Fruit fly (Drosophila melanogaster) whole organism, embryonic: ENCODE data around the gene CG4586.

Experiments
- Abd-B ChIP-seq: fragments of 200-800 bp; sonication (Bioruptor generic); optimal IDR thresholded peaks from 2 replicates; lab custom pipeline; 2018; ENCODE audit warnings: missing biosample characterization, mild to moderate bottlenecking, missing genetic modification characterization, moderate library complexity
- Asciz ChIP-seq: fragments of 200-800 bp; sonication (Bioruptor generic); optimal IDR thresholded peaks from 2 replicates; lab custom pipeline; 2017; ENCODE audit warnings: missing biosample characterization, mild to moderate bottlenecking, missing genetic modification characterization, missing genetic modification reagents
- CG10321 ChIP-seq: fragments of 200-800 bp; sonication (Bioruptor generic); IDR thresholded peaks from 2 replicates; pipeline ENCODE4 v1.3.6; 2022; ENCODE audit warnings: missing biosample characterization, missing genetic modification characterization
- CG11093 ChIP-seq: fragments of 200-800 bp; sonication (Bioruptor generic); IDR thresholded peaks from 3 replicates; pipeline ENCODE4 v1.3.6; 2022; ENCODE audit warnings: missing biosample characterization, missing genetic modification characterization
- CG11247 ChIP-seq: fragments of 200-800 bp; sonication (Bioruptor generic); IDR thresholded peaks from 2 replicates; pipeline ENCODE4 v1.3.6; 2022; ENCODE audit warnings: missing biosample characterization, missing genetic modification characterization
- CG12071 ChIP-seq: fragments of 200-800 bp; sonication (Bioruptor generic); optimal IDR thresholded peaks from 3 replicates; lab custom pipeline; 2018; ENCODE audit warnings: missing biosample characterization, mild to moderate bottlenecking, missing genetic modification characterization
- CG13424 ChIP-seq: fragments of 200-800 bp; sonication (Bioruptor generic); optimal IDR thresholded peaks from 2 replicates; lab custom pipeline; 2019; ENCODE audit warnings: missing biosample characterization, mild to moderate bottlenecking, missing genetic modification characterization, moderate library complexity
- CG15514 ChIP-seq: fragments of 200-800 bp; sonication (Bioruptor generic); optimal IDR thresholded peaks from 3 replicates; lab custom pipeline; 2017; ENCODE audit warnings: missing biosample characterization, missing genetic modification characterization, mild to moderate bottlenecking, moderate library complexity, missing genetic modification reagents
- CG16815 ChIP-seq: fragments of 200-800 bp; sonication (Bioruptor generic); optimal IDR thresholded peaks from 3 replicates; lab custom pipeline; 2017; ENCODE audit warnings: missing biosample characterization, mild to moderate bottlenecking, missing genetic modification characterization
- CG17361 ChIP-seq: fragments of 200-800 bp; sonication (Bioruptor generic); IDR thresholded peaks from 3 replicates; pipeline ENCODE4 v1.3.6; 2022; ENCODE audit warnings: missing biosample characterization, missing genetic modification characterization
- CG2120 ChIP-seq: fragments of 200-800 bp; sonication (Bioruptor generic); optimal IDR thresholded peaks from 3 replicates; lab custom pipeline; 2016; ENCODE audit warnings: missing biosample characterization, missing genetic modification characterization
- CG2875 ChIP-seq: fragments of 200-800 bp; sonication (Bioruptor generic); optimal IDR thresholded peaks from 2 replicates; lab custom pipeline; 2017; ENCODE audit warnings: missing biosample characterization, mild to moderate bottlenecking, missing genetic modification characterization, missing genetic modification reagents
- CG43689 ChIP-seq: fragments of 200-800 bp; sonication (Bioruptor generic); IDR thresholded peaks from 2 replicates; pipeline ENCODE4 v1.3.6; 2022; ENCODE audit warnings: missing biosample characterization, missing genetic modification characterization
- CG7372 ChIP-seq: fragments of 200-800 bp; sonication (Bioruptor generic); IDR thresholded peaks from 2 replicates; pipeline ENCODE4 v1.3.6; 2022; ENCODE audit warnings: missing biosample characterization, missing genetic modification characterization
- CG8089 ChIP-seq: fragments of 200-800 bp; sonication (Bioruptor generic); optimal IDR thresholded peaks from 3 replicates; lab custom pipeline; 2016; ENCODE audit warnings: missing biosample characterization, missing genetic modification characterization
- CHES-1-like ChIP-seq: fragments of 200-800 bp; sonication (Bioruptor generic); optimal IDR thresholded peaks from 2 replicates; lab custom pipeline; 2016; ENCODE audit warnings: missing biosample characterization, missing genetic modification characterization
- Camta ChIP-seq: fragments of 200-800 bp; sonication (Bioruptor generic); optimal IDR thresholded peaks from 2 replicates; lab custom pipeline; 2016; ENCODE audit warnings: missing biosample characterization, missing genetic modification characterization
- Fer3 ChIP-seq: fragments of 200-800 bp; sonication (Bioruptor generic); optimal IDR thresholded peaks from 2 replicates; lab custom pipeline; 2018; ENCODE audit warnings: missing biosample characterization, mild to moderate bottlenecking, missing genetic modification characterization, moderate library complexity
- Gug ChIP-seq: fragments of 200-800 bp; sonication (Bioruptor generic); IDR thresholded peaks from 4 replicates; pipeline ENCODE4 v1.3.6; 2022; ENCODE audit warnings: missing biosample characterization, missing genetic modification characterization
- HHEX ChIP-seq: fragments of 200-800 bp; sonication (Bioruptor generic); optimal IDR thresholded peaks from 3 replicates; lab custom pipeline; 2017; ENCODE audit warnings: missing biosample characterization, mild to moderate bottlenecking, missing genetic modification characterization, missing genetic modification reagents
- HmgZ ChIP-seq: fragments of 200-800 bp; sonication (Bioruptor generic); optimal IDR thresholded peaks from 2 replicates; lab custom pipeline; 2018; ENCODE audit warnings: missing biosample characterization, mild to moderate bottlenecking, missing genetic modification characterization
- Lpt ChIP-seq: fragments of >200 bp; optimal IDR thresholded peaks from 2 replicates; lab custom pipeline; 2018; ENCODE audit warnings: missing biosample characterization, missing genetic modification characterization
- NfI ChIP-seq: fragments of 200-800 bp; sonication (Bioruptor generic); optimal IDR thresholded peaks from 3 replicates; lab custom pipeline; 2018; ENCODE audit warnings: missing biosample characterization, mild to moderate bottlenecking, missing genetic modification characterization, moderate library complexity
- Scr ChIP-seq: fragments of 200-800 bp; sonication (Bioruptor generic); IDR thresholded peaks from 2 replicates; pipeline ENCODE4 v1.3.6; 2022; ENCODE audit warnings: missing biosample characterization, missing genetic modification characterization; ENCODE audit not compliant: partially characterized antibody
- Taf1 ChIP-seq: fragments of 200-800 bp; sonication (Bioruptor generic); IDR thresholded peaks from 2 replicates; pipeline ENCODE4 v1.3.6; 2022; ENCODE audit warnings: missing biosample characterization, missing genetic modification characterization
- al ChIP-seq: fragments of 200-800 bp; sonication (Bioruptor generic); IDR thresholded peaks from 2 replicates; pipeline ENCODE4 v1.3.6; 2022; ENCODE audit warnings: missing biosample characterization, missing genetic modification characterization
- aop ChIP-seq: fragments of 200-800 bp; sonication (Bioruptor generic); IDR thresholded peaks from 2 replicates; pipeline ENCODE4 v1.3.6; 2022; ENCODE audit warnings: missing biosample characterization, missing genetic modification characterization
- btn ChIP-seq: fragments of 200-800 bp; sonication (Bioruptor generic); optimal IDR thresholded peaks from 2 replicates; lab custom pipeline; 2016; ENCODE audit warnings: missing biosample characterization, missing genetic modification characterization
- cad ChIP-seq: fragments of >200 bp; optimal IDR thresholded peaks from 2 replicates; lab custom pipeline; 2017; ENCODE audit warnings: missing biosample characterization, missing genetic modification characterization
- chinmo ChIP-seq: fragments of 200-800 bp; sonication (Bioruptor generic); IDR thresholded peaks from 4 replicates; pipeline ENCODE4 v1.3.6; 2022; ENCODE audit warnings: missing biosample characterization, missing genetic modification characterization; ENCODE audit not compliant: partially characterized antibody
- chn ChIP-seq: fragments of 200-800 bp; sonication (Bioruptor generic); optimal IDR thresholded peaks from 2 replicates; lab custom pipeline; 2016; ENCODE audit warnings: missing biosample characterization, missing genetic modification characterization
- emc ChIP-seq: fragments of 200-800 bp; sonication (Bioruptor generic); optimal IDR thresholded peaks from 2 replicates; lab custom pipeline; 2016; ENCODE audit warnings: missing biosample characterization, missing genetic modification characterization
- fru ChIP-seq: fragments of >200 bp; optimal IDR thresholded peaks from 2 replicates; lab custom pipeline; 2017
- gem ChIP-seq: fragments of 200-800 bp; sonication (Bioruptor generic); optimal IDR thresholded peaks from 2 replicates; lab custom pipeline; 2019; ENCODE audit warnings: missing biosample characterization, mild to moderate bottlenecking, missing genetic modification characterization, moderate library complexity
- jumu ChIP-seq: fragments of 200-800 bp; sonication (Bioruptor generic); optimal IDR thresholded peaks from 3 replicates; lab custom pipeline; 2016; ENCODE audit warnings: missing biosample characterization, missing genetic modification characterization
- nerfin-1 ChIP-seq: fragments of 200-800 bp; sonication (Bioruptor generic); optimal IDR thresholded peaks from 3 replicates; lab custom pipeline; 2019; ENCODE audit warnings: missing biosample characterization, mild to moderate bottlenecking, missing genetic modification characterization, moderate library complexity
- nom ChIP-seq: fragments of 200-800 bp; sonication (Bioruptor generic); optimal IDR thresholded peaks from 2 replicates; lab custom pipeline; 2017; ENCODE audit warnings: missing biosample characterization, missing genetic modification characterization, mild to moderate bottlenecking, moderate library complexity, missing genetic modification reagents
- oc ChIP-seq: fragments of 200-800 bp; sonication (Bioruptor generic); optimal IDR thresholded peaks from 2 replicates; lab custom pipeline; 2018; ENCODE audit warnings: missing biosample characterization, mild to moderate bottlenecking, missing genetic modification characterization, moderate library complexity
- pan ChIP-seq, 4 experiments: fragments of >200 bp in 3 of 4; fragments of 200-800 bp in 1 of 4; sonication (Bioruptor generic) in 1 of 4; optimal IDR thresholded peaks in 3 of 4; IDR thresholded peaks in 1 of 4; 2 replicates each; pipeline versions ENCODE4 v1.3.6 to Lab custom; 2017 to 2022; ENCODE audit warnings: missing biosample characterization in 2 of 4, missing genetic modification characterization in 2 of 4, mixed read lengths in 1 of 4
- repo ChIP-seq: fragments of 200-800 bp; sonication (Bioruptor generic); optimal IDR thresholded peaks from 2 replicates; lab custom pipeline; 2016; ENCODE audit warnings: missing biosample characterization, missing genetic modification characterization
- rib ChIP-seq: fragments of 200-800 bp; sonication (Bioruptor generic); IDR thresholded peaks from 2 replicates; pipeline ENCODE4 v1.3.6; 2022; ENCODE audit warnings: missing biosample characterization, missing genetic modification characterization
- row ChIP-seq: fragments of 200-800 bp; sonication (Bioruptor generic); IDR thresholded peaks from 3 replicates; pipeline ENCODE4 v1.3.6; 2022; ENCODE audit warnings: missing biosample characterization, missing genetic modification characterization
- schlank ChIP-seq: fragments of 200-800 bp; sonication (Bioruptor generic); optimal IDR thresholded peaks from 2 replicates; lab custom pipeline; 2018; ENCODE audit warnings: missing biosample characterization, mild to moderate bottlenecking, missing genetic modification characterization
- tll ChIP-seq, 2 experiments: fragments of 200-800 bp in 1 of 2; fragments of >200 bp in 1 of 2; sonication (Bioruptor generic) in 1 of 2; optimal IDR thresholded peaks; 2 replicates each; lab custom pipeline; 2017 to 2019; ENCODE audit warnings: missing biosample characterization in 2 of 2, missing genetic modification characterization in 2 of 2, mild to moderate bottlenecking in 1 of 2, moderate library complexity in 1 of 2
- toy ChIP-seq: fragments of 200-800 bp; sonication (Bioruptor generic); IDR thresholded peaks from 2 replicates; pipeline ENCODE4 v1.3.6; 2022; ENCODE audit warnings: missing biosample characterization, missing genetic modification characterization
- vfl ChIP-seq: fragments of 200-800 bp; sonication (Bioruptor generic); optimal IDR thresholded peaks from 2 replicates; lab custom pipeline; 2016; ENCODE audit warnings: missing biosample characterization, missing genetic modification characterization
- zf30C ChIP-seq: fragments of 200-800 bp; sonication (Bioruptor generic); optimal IDR thresholded peaks from 3 replicates; lab custom pipeline; 2018; ENCODE audit warnings: missing biosample characterization, mild to moderate bottlenecking, missing genetic modification characterization
- zfh1 ChIP-seq: fragments of 200-800 bp; sonication (Bioruptor generic); IDR thresholded peaks from 3 replicates; pipeline ENCODE4 v1.3.6; 2022; ENCODE audit warnings: missing biosample characterization, missing genetic modification characterization

CG4586 gene

DNA sequence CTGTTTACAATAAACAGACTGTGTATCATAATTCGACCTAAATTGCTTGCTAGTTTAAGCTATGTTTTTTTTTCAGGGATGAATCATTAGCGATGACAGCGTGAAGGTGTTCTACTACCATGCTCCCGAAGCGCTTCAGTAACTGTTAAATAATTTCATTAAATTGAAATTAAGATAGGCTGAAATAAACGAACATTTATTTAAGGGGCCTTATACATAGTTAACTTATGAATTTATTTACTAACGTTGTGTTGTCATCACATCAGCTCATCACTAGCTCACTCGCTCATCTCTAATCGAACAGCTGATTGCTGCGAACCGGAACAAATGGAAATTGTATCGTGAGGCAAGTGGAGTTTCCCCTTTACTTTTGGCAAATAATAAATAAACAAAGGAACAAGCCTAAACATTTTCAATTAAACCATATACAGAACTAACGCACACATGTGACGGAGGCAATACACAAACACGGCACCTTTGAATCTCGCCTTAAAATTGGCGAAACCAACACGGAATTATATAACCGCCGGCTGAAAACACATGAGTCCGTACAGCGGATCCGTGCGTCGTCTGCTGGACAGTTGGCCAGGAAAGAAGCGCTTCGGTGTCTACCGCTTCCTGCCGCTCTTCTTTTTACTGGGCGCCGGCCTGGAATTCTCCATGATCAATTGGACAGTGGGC, 41.5 kb downstream of the CG4586 start, which contains the start of the genes cm, sloth1 and sloth2 (continued):
- TF ChIP-seq CHES-1-like (GFP tag; lab: Kevin White, UChicago) (peak; percentile 86), schlank (tag; lab: Kevin White, UChicago) (peak; percentile 63), CG11247 (GFP tag; lab: Robert Waterston, UW) (peak; percentile 83), aop (GFP tag; lab: Robert Waterston, UW) (peak; percentile 71; the same call in 1 of the 2 replicates), nom (peak; percentile 62), gem (tag; lab: Kevin White, UChicago) (peak; percentile 93), tll (GFP tag; optimal IDR thresholded peaks at IDR 0.05; lab: Kevin White, UChicago) (no peak), NfI (GFP tag; lab: Kevin White, UChicago) (peak; percentile 86), jumu (GFP tag; lab: Kevin White, UChicago) (peak; percentile 82), HmgZ (tag; lab: Kevin White, UChicago) (peak; percentile 94), Abd-B (peak; percentile 75), zf30C (GFP tag; lab: Kevin White, UChicago) (peak; percentile 13), chinmo (0 out of 4 replicates have a peak, but pooled peaks have one; percentile 42), CG17361 (GFP tag; lab: Robert Waterston, UW) (peak; percentile 73), toy (GFP tag; lab: Robert Waterston, UW) (peak; percentile 59; the same call in 1 of the 2 replicates), pan (optimal IDR thresholded peaks at IDR 0.05; lab: Kevin White, UChicago) (no peak), pan (GFP tag; optimal IDR thresholded peaks at IDR 0.05 in 1 of 2, IDR thresholded peaks at IDR 0.05 in 1 of 2) (peak in 1 of 2 experiments; percentile 88), CG12071 (peak; percentile 55), CG2875 (GFP tag; lab: Kevin White, UChicago) (peak; percentile 67), zfh1 (GFP tag; lab: Robert Waterston, UW) (peak; percentile 90), CG43689 (GFP tag; lab: Robert Waterston, UW) (peak; percentile 68; the same call in 1 of the 2 replicates), CG11093 (peak; percentile 68; the same call in 2 of the 3 replicates), row (GFP tag; lab: Robert Waterston, UW) (peak; percentile 97), Asciz (peak; percentile 51), Taf1 (GFP tag; lab: Robert Waterston, UW) (peak; percentile 75), Fer3 (tag; lab: Kevin White, UChicago) (peak; percentile 79), CG10321 (GFP tag; lab: Robert Waterston, UW) (0 out of 2 replicates have a peak, but pooled peaks have one; percentile 56), CG2120 (GFP tag; lab: Kevin White, UChicago) (peak; percentile 95), al (GFP tag; lab: Robert Waterston, UW) (peak; percentile 90), chn (peak; percentile 92), HHEX (GFP tag; lab: Kevin White, UChicago) (peak; percentile 75), vfl (GFP tag; lab: Kevin White, UChicago) (peak; percentile 92), repo (GFP tag; lab: Kevin White, UChicago) (peak; percentile 75), oc (tag; lab: Kevin White, UChicago) (peak; percentile 67), CG15514 (GFP tag; lab: Kevin White, UChicago) (peak; percentile 77), btn (GFP tag; lab: Kevin White, UChicago) (peak; percentile 48), Camta (GFP tag; lab: Kevin White, UChicago) (peak; percentile 85), nerfin-1 (tag; lab: Kevin White, UChicago) (peak; percentile 78), CG16815 (GFP tag; lab: Kevin White, UChicago) (peak; percentile 74), CG13424 (tag; lab: Kevin White, UChicago) (peak; percentile 92), Scr (GFP tag; lab: Robert Waterston, UW) (peak; percentile 93), cad (GFP tag; lab: Kevin White, UChicago) (no peak), rib (GFP tag; lab: Robert Waterston, UW) (peak; percentile 86), Lpt (GFP tag; lab: Kevin White, UChicago) (no peak), CG8089 (GFP tag; lab: Kevin White, UChicago) (peak; percentile 76), CG7372 (GFP tag; lab: Robert Waterston, UW) (peak; percentile 63), emc (GFP tag; lab: Kevin White, UChicago) (peak; percentile 42), fru (lab: Kevin White, UChicago) (no peak), Gug (GFP tag; lab: Robert Waterston, UW) (peak; percentile 83)
